Fruit fly (Drosophila melanogaster) whole organism, wandering third instar larva: ENCODE results near the gene msi.

ENCODE experiments used
- Abd-B ChIP-seq: fragments of >200 bp; optimal IDR thresholded peaks from 2 replicates; lab custom pipeline; 2017; ENCODE audit warnings: missing biosample characterization, missing genetic modification characterization
- CG32264 ChIP-seq: fragments of 200-800 bp; sonication (Bioruptor generic); optimal IDR thresholded peaks from 2 replicates; lab custom pipeline; 2016; ENCODE audit warnings: missing biosample characterization, missing genetic modification characterization
- CG9705 ChIP-seq: fragments of 200-800 bp; sonication (Bioruptor generic); optimal IDR thresholded peaks from 2 replicates; lab custom pipeline; 2018; ENCODE audit warnings: missing biosample characterization, mild to moderate bottlenecking, missing genetic modification characterization
- CrebA ChIP-seq: fragments of 200-800 bp; sonication (Bioruptor generic); optimal IDR thresholded peaks from 2 replicates; lab custom pipeline; 2016; ENCODE audit warnings: missing biosample characterization, mild to moderate bottlenecking, missing genetic modification characterization, borderline replicate concordance
- Dfd ChIP-seq: fragments of >200 bp; optimal IDR thresholded peaks from 2 replicates; lab custom pipeline; 2017; ENCODE audit warnings: missing biosample characterization, missing genetic modification characterization
- Dif ChIP-seq: fragments of 200-275, 200-300 bp; sonication (Bioruptor generic); optimal IDR thresholded peaks from 2 replicates; lab custom pipeline; 2018; ENCODE audit warnings: missing biosample characterization, missing genetic modification characterization; ENCODE audit not compliant: partially characterized antibody
- GATAd ChIP-seq: sonication (Bioruptor generic); optimal IDR thresholded peaks from 2 replicates; lab custom pipeline; 2016; ENCODE audit warnings: missing biosample characterization, missing genetic modification characterization
- HLH106 ChIP-seq: fragments of 200-800 bp; optimal IDR thresholded peaks from 3 replicates; lab custom pipeline; 2019; ENCODE audit warnings: missing biosample characterization, mild to moderate bottlenecking, missing genetic modification characterization, moderate library complexity
- Hnf4 ChIP-seq: fragments of 200-800 bp; sonication (Bioruptor generic); optimal IDR thresholded peaks from 2 replicates; lab custom pipeline; 2016; ENCODE audit warnings: missing biosample characterization, mild to moderate bottlenecking, missing genetic modification characterization
- Hr78 ChIP-seq: fragments of >200 bp; optimal IDR thresholded peaks from 2 replicates; lab custom pipeline; 2017; ENCODE audit warnings: missing biosample characterization, missing genetic modification characterization
- Hr83 ChIP-seq: fragments of 200-300 bp; sonication (Bioruptor generic); optimal IDR thresholded peaks from 2 replicates; lab custom pipeline; 2016; ENCODE audit warnings: missing biosample characterization, mild to moderate bottlenecking, missing genetic modification characterization, moderate library complexity; ENCODE audit not compliant: poor library complexity, severe bottlenecking
- Jra ChIP-seq: sonication (Bioruptor generic); optimal IDR thresholded peaks from 2 replicates; lab custom pipeline; 2016; ENCODE audit warnings: missing biosample characterization, missing genetic modification characterization
- Mio ChIP-seq: sonication (Bioruptor generic); optimal IDR thresholded peaks from 2 replicates; lab custom pipeline; 2016; ENCODE audit warnings: missing biosample characterization, missing genetic modification characterization
- Myc ChIP-seq: fragments of >200 bp; optimal IDR thresholded peaks from 2 replicates; lab custom pipeline; 2017
- N ChIP-seq: fragments of >200 bp; optimal IDR thresholded peaks from 2 replicates; lab custom pipeline; 2018; ENCODE audit warnings: missing biosample characterization, missing external identifiers, missing genetic modification characterization
- OdsH ChIP-seq: fragments of 200-800 bp; sonication (Bioruptor generic); optimal IDR thresholded peaks from 2 replicates; lab custom pipeline; 2016; ENCODE audit warnings: missing biosample characterization, mild to moderate bottlenecking, missing genetic modification characterization
- Rel ChIP-seq, 2 experiments: fragments of 200-800 bp; sonication (Bioruptor generic) in 1 of 2; optimal IDR thresholded peaks; 2 replicates in 1 of 2; 3 replicates in 1 of 2; lab custom pipeline; 2016 to 2019; ENCODE audit warnings: mild to moderate bottlenecking in 2 of 2, missing biosample characterization in 2 of 2, missing genetic modification characterization in 2 of 2, moderate library complexity in 1 of 2
- Sp1 ChIP-seq: fragments of 200-800 bp; sonication (Bioruptor generic); optimal IDR thresholded peaks from 3 replicates; lab custom pipeline; 2019; ENCODE audit warnings: missing biosample characterization, mild to moderate bottlenecking, missing genetic modification characterization, moderate library complexity
- Vsx2 ChIP-seq: fragments of 200-300, 225-300 bp; sonication (Bioruptor generic); optimal IDR thresholded peaks from 2 replicates; lab custom pipeline; 2018; ENCODE audit warnings: missing biosample characterization, missing genetic modification characterization; ENCODE audit not compliant: partially characterized antibody
- br ChIP-seq: fragments of 200-800 bp; sonication (Bioruptor generic); optimal IDR thresholded peaks from 2 replicates; lab custom pipeline; 2016; ENCODE audit warnings: missing biosample characterization, missing genetic modification characterization
- brk ChIP-seq: fragments of 200-800 bp; sonication (Bioruptor generic); optimal IDR thresholded peaks from 2 replicates; lab custom pipeline; 2016; ENCODE audit warnings: missing biosample characterization, mild to moderate bottlenecking, missing genetic modification characterization
- dl ChIP-seq, 2 experiments: fragments of 175-275, 200-275 bp in 1 of 2; fragments of 200-275 bp in 1 of 2; sonication (Bioruptor generic); optimal IDR thresholded peaks; lab custom pipeline; 2018; ENCODE audit warnings: mild to moderate bottlenecking in 2 of 2, missing biosample characterization in 2 of 2, missing genetic modification characterization in 2 of 2, moderate library complexity in 2 of 2; ENCODE audit not compliant: partially characterized antibody in 2 of 2, insufficient read depth in 1 of 2
- dmrt93B ChIP-seq: fragments of 200-800 bp; sonication (Bioruptor generic); optimal IDR thresholded peaks from 2 replicates; lab custom pipeline; 2018; ENCODE audit warnings: missing biosample characterization, mild to moderate bottlenecking, missing genetic modification characterization
- dsf ChIP-seq: sonication (Bioruptor generic); optimal IDR thresholded peaks from 2 replicates; lab custom pipeline; 2016; ENCODE audit warnings: missing biosample characterization, missing genetic modification characterization, borderline replicate concordance
- ey ChIP-seq: fragments of 200-800 bp; sonication (Bioruptor generic); optimal IDR thresholded peaks from 2 replicates; lab custom pipeline; 2016; ENCODE audit warnings: missing biosample characterization, missing genetic modification characterization
- foxo ChIP-seq, 2 experiments: fragments of 200-800 bp; sonication (Bioruptor generic); optimal IDR thresholded peaks; 2 replicates in 1 of 2; 3 replicates in 1 of 2; lab custom pipeline; 2016 to 2017; ENCODE audit warnings: missing biosample characterization in 2 of 2, missing genetic modification characterization in 2 of 2
- fru ChIP-seq: fragments of 200-800 bp; sonication (Bioruptor generic); optimal IDR thresholded peaks from 3 replicates; lab custom pipeline; 2016; ENCODE audit warnings: missing biosample characterization, mild to moderate bottlenecking, missing genetic modification characterization
- h ChIP-seq: fragments of 200-800 bp; sonication (Bioruptor generic); optimal IDR thresholded peaks from 3 replicates; lab custom pipeline; 2016; ENCODE audit warnings: missing biosample characterization, mild to moderate bottlenecking, missing genetic modification characterization
- jim ChIP-seq: fragments of 175-275, 200-325 bp; sonication (Bioruptor generic); optimal IDR thresholded peaks from 2 replicates; lab custom pipeline; 2016; ENCODE audit warnings: missing biosample characterization, mild to moderate bottlenecking, missing genetic modification characterization
- psq ChIP-seq: fragments of 200-800 bp; sonication (Bioruptor generic); optimal IDR thresholded peaks from 3 replicates; lab custom pipeline; 2017; ENCODE audit warnings: missing biosample characterization, mild to moderate bottlenecking, missing genetic modification characterization, moderate library complexity
- rgr ChIP-seq: fragments of 200-800 bp; sonication (Bioruptor generic); optimal IDR thresholded peaks from 3 replicates; lab custom pipeline; 2016; ENCODE audit warnings: missing biosample characterization, mild to moderate bottlenecking, missing genetic modification characterization
- sage ChIP-seq: fragments of 200-800 bp; sonication (Bioruptor generic); optimal IDR thresholded peaks from 2 replicates; lab custom pipeline; 2016; ENCODE audit warnings: missing biosample characterization, mild to moderate bottlenecking, missing genetic modification characterization
- sv ChIP-seq: fragments of 200-800 bp; sonication (Bioruptor generic); optimal IDR thresholded peaks from 3 replicates; lab custom pipeline; 2016; ENCODE audit warnings: missing biosample characterization, missing genetic modification characterization
- tai ChIP-seq: sonication (Bioruptor generic); optimal IDR thresholded peaks from 2 replicates; lab custom pipeline; 2016; ENCODE audit warnings: missing biosample characterization, missing genetic modification characterization
- usp ChIP-seq: fragments of >200 bp; optimal IDR thresholded peaks from 2 replicates; lab custom pipeline; 2017; ENCODE audit warnings: missing biosample characterization, missing genetic modification characterization
- woc ChIP-seq: sonication (Bioruptor generic); optimal IDR thresholded peaks from 2 replicates; lab custom pipeline; 2016; ENCODE audit warnings: missing biosample characterization, mild to moderate bottlenecking, missing genetic modification characterization

The msi gene

dm6 chr3R:25552181-25552580 lies 36.3 kb downstream of the msi start:
- TF ChIP-seq h (GFP tag; lab: Kevin White, UChicago) (peak; percentile 38), tai (GFP tag; lab: Kevin White, UChicago) (no peak), psq (GFP tag; lab: Kevin White, UChicago) (peak; percentile 28), N (GFP tag; lab: Kevin White, UChicago) (no peak), Hnf4 (GFP tag; lab: Kevin White, UChicago) (peak; percentile 1), rgr (GFP tag; lab: Kevin White, UChicago) (peak; percentile 17), OdsH (GFP tag; lab: Kevin White, UChicago) (peak; percentile 29)

dm6 chr3R:25555365-25556106 lies 39.6 kb downstream of the msi start:
- TF ChIP-seq Dif (GFP tag; lab: Kevin White, UChicago) (peak; percentile 56), Rel (GFP tag; optimal IDR thresholded peaks at IDR 0.05; lab: Kevin White, UChicago) (peak; percentile 71), Rel (tag; optimal IDR thresholded peaks at IDR 0.05; lab: Kevin White, UChicago) (peak; percentile 36), psq (GFP tag; lab: Kevin White, UChicago) (peak; percentile 86), brk (GFP tag; lab: Kevin White, UChicago) (peak; percentile 81), N (GFP tag; lab: Kevin White, UChicago) (no peak), CrebA (no peak), h (GFP tag; lab: Kevin White, UChicago) (peak; percentile 84), Mio (GFP tag; lab: Kevin White, UChicago) (no peak), sv (GFP tag; lab: Kevin White, UChicago) (no peak), OdsH (GFP tag; lab: Kevin White, UChicago) (peak; percentile 85), sage (GFP tag; lab: Kevin White, UChicago) (peak; percentile 68), Vsx2 (peak; percentile 53), usp (no peak), dl (GFP tag; optimal IDR thresholded peaks at IDR 0.05; lab: Kevin White, UChicago; ENCODE audit: insufficient read depth in 1 of 2, partially characterized antibody in 2 of 2) (peak; percentile 7 to 10), Myc (no peak), tai (GFP tag; lab: Kevin White, UChicago) (peak; percentile 34), GATAd (GFP tag; lab: Kevin White, UChicago) (no peak), rgr (GFP tag; lab: Kevin White, UChicago) (peak; percentile 82), CG9705 (GFP tag; lab: Kevin White, UChicago) (peak; percentile 78), dsf (GFP tag; lab: Kevin White, UChicago) (no peak), ey (GFP tag; lab: Kevin White, UChicago) (peak; percentile 63), Jra (GFP tag; lab: Kevin White, UChicago) (peak; percentile 46), dmrt93B (GFP tag; lab: Kevin White, UChicago) (peak; percentile 83), br (GFP tag; lab: Kevin White, UChicago) (peak; percentile 64), Hr83 (GFP tag; lab: Kevin White, UChicago) (peak; percentile 20), Hnf4 (GFP tag; lab: Kevin White, UChicago) (peak; percentile 63), Sp1 (GFP tag; lab: Kevin White, UChicago) (peak; percentile 91), foxo (GFP tag; optimal IDR thresholded peaks at IDR 0.05; lab: Kevin White, UChicago) (peak in 1 of 2 experiments; percentile 89), HLH106 (tag; lab: Kevin White, UChicago) (peak; percentile 92), CG32264 (GFP tag; lab: Kevin White, UChicago) (peak; percentile 49), Abd-B (no peak), jim (GFP tag; lab: Kevin White, UChicago) (no peak), woc (peak; percentile 89), fru (GFP tag; lab: Kevin White, UChicago) (peak; percentile 78)

DNA sequence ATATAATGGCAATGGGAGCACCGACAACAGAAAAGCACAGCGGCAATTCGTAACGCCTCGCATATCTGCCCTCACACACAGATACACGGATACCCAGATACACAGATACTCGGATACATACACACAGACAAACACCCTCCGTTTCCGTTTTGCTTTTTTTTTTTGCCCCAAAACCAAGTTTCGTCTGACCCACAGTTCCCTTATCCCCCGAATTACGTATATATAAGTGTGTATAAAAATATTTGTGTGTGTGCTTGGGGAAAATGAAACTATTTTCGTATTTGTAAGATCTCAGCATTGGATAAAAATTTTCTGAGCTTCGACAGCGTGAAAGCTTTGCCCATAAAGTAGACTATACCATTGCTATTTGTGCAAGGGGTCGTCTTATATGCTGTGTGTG lies 43.4 kb downstream of the msi start:
- TF ChIP-seq Jra (GFP tag; lab: Kevin White, UChicago) (no peak), CG32264 (GFP tag; lab: Kevin White, UChicago) (no peak), Hr78 (GFP tag; lab: Kevin White, UChicago) (no peak), Dfd (no peak), br (GFP tag; lab: Kevin White, UChicago) (no peak), Sp1 (GFP tag; lab: Kevin White, UChicago) (no peak), Hr83 (GFP tag; lab: Kevin White, UChicago) (no peak), Myc (no peak), Rel (GFP tag; optimal IDR thresholded peaks at IDR 0.05; lab: Kevin White, UChicago) (no peak), Rel (tag; optimal IDR thresholded peaks at IDR 0.05; lab: Kevin White, UChicago) (no peak)
